Fruit fly (Drosophila melanogaster) whole organism, adult: ENCODE measurements around the gene Cyp4c3.

Experiments used
- CG11617 ChIP-seq: fragments of 200-800 bp; sonication (Bioruptor generic); optimal IDR thresholded peaks from 2 replicates; lab custom pipeline; 2017; ENCODE audit warnings: mild to moderate bottlenecking, missing biosample characterization, missing genetic modification reagents, missing genetic modification characterization
- CG12768 ChIP-seq: fragments of 200-800 bp; sonication (Bioruptor generic); optimal IDR thresholded peaks from 2 replicates; lab custom pipeline; 2017; ENCODE audit warnings: missing biosample characterization, missing genetic modification characterization, mild to moderate bottlenecking, moderate library complexity, missing genetic modification reagents
- CG14711 ChIP-seq: fragments of 200-800 bp; sonication (Bioruptor generic); optimal IDR thresholded peaks from 2 replicates; lab custom pipeline; 2018; ENCODE audit warnings: missing biosample characterization, mild to moderate bottlenecking, missing genetic modification characterization, moderate library complexity
- CG1620 ChIP-seq: fragments of 200-800 bp; sonication (Bioruptor generic); optimal IDR thresholded peaks from 2 replicates; lab custom pipeline; 2016; ENCODE audit warnings: missing biosample characterization, missing genetic modification characterization
- CG33017 ChIP-seq: fragments of 200-800 bp; sonication (Bioruptor generic); optimal IDR thresholded peaks from 2 replicates; lab custom pipeline; 2018; ENCODE audit warnings: missing biosample characterization, mild to moderate bottlenecking, missing genetic modification characterization, moderate library complexity
- CG5204 ChIP-seq: fragments of 200-800 bp; sonication (Bioruptor generic); optimal IDR thresholded peaks from 2 replicates; lab custom pipeline; 2016; ENCODE audit warnings: missing biosample characterization, missing genetic modification characterization
- CG7045 ChIP-seq: fragments of 200-800 bp; sonication (Bioruptor generic); optimal IDR thresholded peaks from 2 replicates; lab custom pipeline; 2017; ENCODE audit warnings: missing biosample characterization, mild to moderate bottlenecking, missing genetic modification characterization
- CG7101 ChIP-seq: fragments of 200-800 bp; sonication (Bioruptor generic); optimal IDR thresholded peaks from 2 replicates; lab custom pipeline; 2018; ENCODE audit warnings: missing biosample characterization, mild to moderate bottlenecking, missing genetic modification characterization, moderate library complexity
- Clk ChIP-seq: fragments of 200-800 bp; sonication (Bioruptor generic); optimal IDR thresholded peaks from 2 replicates; lab custom pipeline; 2017; ENCODE audit warnings: missing biosample characterization, missing genetic modification characterization
- Crg-1 ChIP-seq: fragments of 200-800 bp; sonication (Bioruptor generic); optimal IDR thresholded peaks from 2 replicates; lab custom pipeline; 2016; ENCODE audit warnings: missing biosample characterization, missing genetic modification characterization
- Hr96 ChIP-seq: fragments of 200-800 bp; sonication (Bioruptor generic); optimal IDR thresholded peaks from 2 replicates; lab custom pipeline; 2016; ENCODE audit warnings: missing biosample characterization, missing genetic modification characterization
- Mnt ChIP-seq: fragments of 200-800 bp; sonication (Bioruptor generic); optimal IDR thresholded peaks from 2 replicates; lab custom pipeline; 2016; ENCODE audit warnings: missing biosample characterization, mild to moderate bottlenecking, missing genetic modification characterization
- bab1 ChIP-seq: fragments of 200-800 bp; sonication (Bioruptor generic); optimal IDR thresholded peaks from 3 replicates; lab custom pipeline; 2019; ENCODE audit warnings: missing biosample characterization, mild to moderate bottlenecking, missing genetic modification characterization, moderate library complexity
- cic ChIP-seq: fragments of 200-800 bp; sonication (Bioruptor generic); optimal IDR thresholded peaks from 2 replicates; lab custom pipeline; 2017; ENCODE audit warnings: missing biosample characterization, mild to moderate bottlenecking, missing genetic modification characterization, moderate library complexity
- cnc ChIP-seq, 2 experiments: fragments of >200 bp; optimal IDR thresholded peaks; 2 replicates each; lab custom pipeline; 2017
- kay ChIP-seq: fragments of 200-800 bp; sonication (Bioruptor generic); peaks from one replicate; lab custom pipeline; 2016; ENCODE audit warnings: missing biosample characterization, missing genetic modification characterization, borderline replicate concordance
- ovo ChIP-seq: fragments of 200-800 bp; sonication (Bioruptor generic); optimal IDR thresholded peaks from 2 replicates; lab custom pipeline; 2016; ENCODE audit warnings: missing biosample characterization, missing genetic modification characterization
- pad ChIP-seq: fragments of 200-800 bp; sonication (Bioruptor generic); optimal IDR thresholded peaks from 3 replicates; lab custom pipeline; 2017; ENCODE audit warnings: missing biosample characterization, missing genetic modification characterization, mild to moderate bottlenecking, moderate library complexity, missing genetic modification reagents
- tj ChIP-seq: fragments of 200-800 bp; sonication (Bioruptor generic); optimal IDR thresholded peaks from 3 replicates; lab custom pipeline; 2017; ENCODE audit warnings: missing biosample characterization, mild to moderate bottlenecking, missing genetic modification characterization, moderate library complexity
- toe ChIP-seq: fragments of 200-800 bp; sonication (Bioruptor generic); optimal IDR thresholded peaks from 2 replicates; lab custom pipeline; 2016; ENCODE audit warnings: missing biosample characterization, missing genetic modification characterization

Cyp4c3 gene

dm6 chr3R:30937002-30937401, 43.2 kb downstream of the Cyp4c3 start, which contains the start of gene CG15550:
TSS of gene CG15550 (minus strand) at chr3R:30937102.
- no peak for TF ChIP-seq CG14711 (tag; lab: Kevin White, UChicago)
- TF ChIP-seq CG7101 = no peak
- TF ChIP-seq pad = no peak
- no peak for TF ChIP-seq CG11617 (GFP tag; lab: Kevin White, UChicago)
- no peak for TF ChIP-seq ovo (GFP tag; lab: Kevin White, UChicago)

DNA sequence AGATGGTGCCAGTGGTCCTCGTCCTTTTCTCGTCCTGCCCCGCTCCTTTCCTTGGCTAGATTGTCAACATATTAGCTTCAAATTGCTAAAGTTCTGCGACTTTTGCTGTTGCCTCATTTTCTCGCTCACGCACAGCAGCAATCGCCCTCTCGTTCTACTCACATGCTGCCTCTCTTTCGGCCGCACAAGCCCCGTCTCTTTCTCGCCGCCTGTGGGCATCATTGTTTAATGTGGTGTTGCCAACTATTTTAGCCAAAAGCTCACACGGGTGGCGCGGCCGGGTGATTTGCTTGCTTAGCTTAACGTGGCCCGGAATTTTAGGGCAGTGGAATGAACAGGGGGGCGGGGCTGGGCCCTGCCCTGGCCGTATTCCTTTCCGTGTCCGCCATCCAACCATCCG, 46.4 kb downstream of the Cyp4c3 start:
- no peak for TF ChIP-seq cnc (optimal IDR thresholded peaks at IDR 0.05; lab: Kevin White, UChicago)

DNA sequence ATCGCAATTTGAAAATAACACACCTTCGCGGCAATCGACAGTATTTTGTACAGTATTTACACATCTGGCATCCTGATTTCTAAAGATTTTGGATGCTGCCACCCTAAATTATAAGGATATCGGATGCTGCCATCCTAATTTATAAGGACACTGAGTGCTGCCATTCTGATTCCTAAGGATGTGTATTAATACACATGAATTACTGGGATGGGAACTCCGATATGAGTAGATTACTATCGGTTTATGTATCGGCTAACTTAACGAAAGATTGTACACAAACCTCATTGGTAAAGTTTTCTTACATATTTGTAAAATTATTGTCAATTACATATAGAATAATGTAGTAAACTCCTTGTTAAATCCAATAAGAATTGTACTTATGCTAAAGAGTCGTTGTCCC, 52.5 kb downstream of the Cyp4c3 start:
- TF ChIP-seq toe (GFP tag; lab: Kevin White, UChicago) (no peak), Hr96 (GFP tag; lab: Kevin White, UChicago) (no peak), bab1 (GFP tag; lab: Kevin White, UChicago) (no peak), CG33017 (tag; lab: Kevin White, UChicago) (no peak), cic (GFP tag; lab: Kevin White, UChicago) (no peak), CG5204 (GFP tag; lab: Kevin White, UChicago) (no peak), tj (GFP tag; lab: Kevin White, UChicago) (no peak), CG14711 (tag; lab: Kevin White, UChicago) (no peak), CG7101 (no peak), cnc (optimal IDR thresholded peaks at IDR 0.05; lab: Kevin White, UChicago) (no peak), CG7045 (no peak), Clk (GFP tag; lab: Kevin White, UChicago) (no peak), CG11617 (GFP tag; lab: Kevin White, UChicago) (no peak), ovo (GFP tag; lab: Kevin White, UChicago) (no peak), CG1620 (GFP tag; lab: Kevin White, UChicago) (no peak), Crg-1 (no peak), Mnt (GFP tag; lab: Kevin White, UChicago) (no peak), CG12768 (GFP tag; lab: Kevin White, UChicago) (no peak), kay (no peak), pad (no peak)
